Worm (Caenorhabditis elegans) whole organism, dauer: ENCODE measurements around the gene gst-42.

Experiments
- unc-62 ChIP-seq: sonication (generic microtip); optimal IDR thresholded peaks from 2 replicates; lab custom pipeline; 2017; ENCODE audit warnings: missing biosample characterization, missing genetic modification reagents, missing genetic modification characterization

Gene gst-42

DNA sequence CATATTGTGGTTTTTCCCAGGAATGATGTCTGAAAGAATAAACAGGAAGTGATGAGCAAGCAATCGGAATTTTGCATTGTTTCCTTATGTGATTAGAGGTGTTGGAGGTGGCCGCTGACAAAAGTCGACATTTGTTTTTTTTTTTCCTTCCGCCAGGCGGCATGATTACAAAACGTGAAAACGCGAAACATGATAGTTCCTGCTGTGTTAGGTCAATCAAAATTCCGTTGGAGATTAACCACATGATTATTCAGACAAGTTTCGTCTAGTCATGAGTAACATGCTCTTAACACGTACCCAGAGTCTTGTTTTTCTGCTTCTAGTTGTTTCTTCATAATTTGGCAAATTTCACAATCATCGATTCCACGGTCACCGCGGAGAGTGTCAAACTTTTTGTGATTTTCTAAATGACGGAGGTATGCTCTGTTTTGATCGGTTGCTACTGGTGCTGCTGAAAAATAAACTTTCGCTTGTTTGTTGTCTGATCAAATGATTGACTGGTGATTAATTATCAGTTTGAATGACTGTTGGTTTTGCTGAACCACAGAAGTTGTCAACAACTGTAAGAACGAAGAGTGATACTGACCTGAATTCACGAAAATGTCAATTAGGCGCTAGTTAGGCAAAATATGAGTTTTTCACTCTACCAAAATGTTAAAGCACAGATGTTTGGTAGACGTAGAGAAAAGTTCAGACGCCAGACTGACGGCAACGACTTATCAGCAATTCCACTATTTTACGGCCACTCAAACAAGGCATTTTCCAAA, 48.3 kb downstream of the gst-42 start:
- no peak for TF ChIP-seq unc-62 (GFP tag; lab: Kevin White, UChicago)
